Fruit fly (Drosophila melanogaster) whole organism, embryonic: ENCODE results near the gene lgs.

Source experiments
- Atf-2 ChIP-seq: fragments of 200-800 bp; sonication (Bioruptor generic); optimal IDR thresholded peaks from 2 replicates; lab custom pipeline; 2016; ENCODE audit warnings: missing biosample characterization, missing genetic modification characterization
- Atf6 ChIP-seq: fragments of 200-800 bp; sonication (Bioruptor generic); IDR thresholded peaks from 2 replicates; pipeline ENCODE4 v1.3.6; 2022; ENCODE audit warnings: missing biosample characterization, missing genetic modification characterization
- B-H2 ChIP-seq: fragments of 200-800 bp; sonication (Bioruptor generic); optimal IDR thresholded peaks from 2 replicates; lab custom pipeline; 2018; ENCODE audit warnings: missing biosample characterization, mild to moderate bottlenecking, missing genetic modification characterization
- CG1024 ChIP-seq: fragments of 200-800 bp; sonication (Bioruptor generic); IDR thresholded peaks from 2 replicates; pipeline ENCODE4 v1.3.6; 2022; ENCODE audit warnings: missing biosample characterization, missing genetic modification characterization
- CG12155 ChIP-seq: fragments of 200-800 bp; sonication (Bioruptor generic); optimal IDR thresholded peaks from 3 replicates; lab custom pipeline; 2016; ENCODE audit warnings: missing biosample characterization, missing genetic modification characterization
- CG14667 ChIP-seq: fragments of 200-800 bp; sonication (Bioruptor generic); IDR thresholded peaks from 2 replicates; pipeline ENCODE4 v1.3.6; 2022; ENCODE audit warnings: missing biosample characterization, missing genetic modification characterization
- CG14710 ChIP-seq: fragments of 200-800 bp; sonication (Bioruptor generic); optimal IDR thresholded peaks from 3 replicates; lab custom pipeline; 2019; ENCODE audit warnings: missing biosample characterization, mild to moderate bottlenecking, missing genetic modification characterization, moderate library complexity
- CG16813 ChIP-seq: fragments of 200-800 bp; sonication (Bioruptor generic); IDR thresholded peaks from 3 replicates; pipeline ENCODE4 v1.3.6; 2022; ENCODE audit warnings: missing biosample characterization, missing genetic modification characterization; ENCODE audit not compliant: partially characterized antibody
- CG17912 ChIP-seq: fragments of 200-800 bp; sonication (Bioruptor generic); optimal IDR thresholded peaks from 2 replicates; lab custom pipeline; 2018; ENCODE audit warnings: missing biosample characterization, mild to moderate bottlenecking, missing genetic modification characterization
- CG18262 ChIP-seq: fragments of 200-800 bp; optimal IDR thresholded peaks from 3 replicates; lab custom pipeline; 2019; ENCODE audit warnings: missing biosample characterization, mild to moderate bottlenecking, missing genetic modification characterization, moderate library complexity
- CG2199 ChIP-seq: fragments of 200-800 bp; sonication (Bioruptor generic); IDR thresholded peaks from 3 replicates; pipeline ENCODE4 v1.3.6; 2022; ENCODE audit warnings: missing biosample characterization, missing genetic modification characterization
- CG30020 ChIP-seq: fragments of 200-800 bp; optimal IDR thresholded peaks from 2 replicates; lab custom pipeline; 2019; ENCODE audit warnings: missing biosample characterization, mild to moderate bottlenecking, missing genetic modification characterization, moderate library complexity
- CG3163 ChIP-seq: fragments of 200-800 bp; sonication (Bioruptor generic); optimal IDR thresholded peaks from 3 replicates; lab custom pipeline; 2016; ENCODE audit warnings: missing biosample characterization, missing genetic modification characterization
- CG3407 ChIP-seq: fragments of 200-800 bp; sonication (Bioruptor generic); optimal IDR thresholded peaks from 2 replicates; lab custom pipeline; 2018; ENCODE audit warnings: missing biosample characterization, mild to moderate bottlenecking, missing genetic modification characterization
- CG34376 ChIP-seq: fragments of 200-800 bp; sonication (Bioruptor generic); optimal IDR thresholded peaks from 2 replicates; lab custom pipeline; 2018; ENCODE audit warnings: missing biosample characterization, mild to moderate bottlenecking, missing genetic modification characterization
- CG3838 ChIP-seq: fragments of 200-800 bp; sonication (Bioruptor generic); optimal IDR thresholded peaks from 3 replicates; lab custom pipeline; 2016; ENCODE audit warnings: missing biosample characterization, missing genetic modification characterization
- CG3847 ChIP-seq: fragments of 200-800 bp; sonication (Bioruptor generic); IDR thresholded peaks from 2 replicates; pipeline ENCODE4 v1.3.6; 2022; ENCODE audit warnings: missing biosample characterization, missing genetic modification characterization
- CG42726 ChIP-seq: fragments of 200-800 bp; sonication (Bioruptor generic); IDR thresholded peaks from 2 replicates; pipeline ENCODE4 v1.3.6; 2022; ENCODE audit warnings: missing biosample characterization, missing genetic modification characterization; ENCODE audit not compliant: partially characterized antibody
- CG4328 ChIP-seq: fragments of 200-800 bp; sonication (Bioruptor generic); optimal IDR thresholded peaks from 3 replicates; lab custom pipeline; 2017; ENCODE audit warnings: missing biosample characterization, missing genetic modification reagents, missing genetic modification characterization
- CG5180 ChIP-seq: fragments of 200-800 bp; sonication (Bioruptor generic); optimal IDR thresholded peaks from 3 replicates; lab custom pipeline; 2017; ENCODE audit warnings: missing biosample characterization, missing genetic modification characterization, mild to moderate bottlenecking, moderate library complexity, missing genetic modification reagents
- CG6791 ChIP-seq: fragments of 200-800 bp; sonication (Bioruptor generic); IDR thresholded peaks from 3 replicates; pipeline ENCODE4 v1.3.6; 2022; ENCODE audit warnings: missing biosample characterization, missing genetic modification characterization; ENCODE audit not compliant: partially characterized antibody
- CG9609 ChIP-seq: fragments of 200-800 bp; sonication (Bioruptor generic); optimal IDR thresholded peaks from 3 replicates; lab custom pipeline; 2016; ENCODE audit warnings: missing biosample characterization, missing genetic modification characterization
- CG9797 ChIP-seq: fragments of 200-800 bp; sonication (Bioruptor generic); optimal IDR thresholded peaks from 3 replicates; lab custom pipeline; 2018; ENCODE audit warnings: missing biosample characterization, mild to moderate bottlenecking, missing genetic modification characterization
- D19B ChIP-seq: fragments of 200-800 bp; sonication (Bioruptor generic); optimal IDR thresholded peaks from 2 replicates; lab custom pipeline; 2017; ENCODE audit warnings: missing biosample characterization, mild to moderate bottlenecking, missing genetic modification characterization
- Dp ChIP-seq: fragments of 200-800 bp; sonication (Bioruptor generic); optimal IDR thresholded peaks from 2 replicates; lab custom pipeline; 2018; ENCODE audit warnings: missing biosample characterization, mild to moderate bottlenecking, missing genetic modification characterization, moderate library complexity
- Ets97D ChIP-seq: fragments of 200-800 bp; sonication (Bioruptor generic); optimal IDR thresholded peaks from 3 replicates; lab custom pipeline; 2016; ENCODE audit warnings: missing biosample characterization, missing genetic modification characterization
- HLH4C ChIP-seq: fragments of 200-800 bp; sonication (Bioruptor generic); IDR thresholded peaks from 3 replicates; pipeline ENCODE4 v1.3.6; 2022; ENCODE audit warnings: missing biosample characterization, missing genetic modification characterization; ENCODE audit not compliant: partially characterized antibody
- HmgD ChIP-seq: fragments of 200-800 bp; sonication (Bioruptor generic); optimal IDR thresholded peaks from 3 replicates; lab custom pipeline; 2016; ENCODE audit warnings: missing biosample characterization, missing genetic modification characterization
- HmgZ ChIP-seq: fragments of 200-800 bp; sonication (Bioruptor generic); optimal IDR thresholded peaks from 2 replicates; lab custom pipeline; 2018; ENCODE audit warnings: missing biosample characterization, mild to moderate bottlenecking, missing genetic modification characterization
- Kr ChIP-seq: fragments of 200-800 bp; sonication (Bioruptor generic); optimal IDR thresholded peaks from 2 replicates; lab custom pipeline; 2017; ENCODE audit warnings: missing biosample characterization, mild to moderate bottlenecking, missing genetic modification characterization
- Lhr ChIP-seq: fragments of 200-800 bp; sonication (Bioruptor generic); optimal IDR thresholded peaks from 3 replicates; lab custom pipeline; 2017; ENCODE audit warnings: mild to moderate bottlenecking, missing biosample characterization, missing genetic modification reagents, missing genetic modification characterization
- Med ChIP-seq: fragments of 200-800 bp; sonication (Bioruptor generic); peaks from one replicate; lab custom pipeline; 2016; ENCODE audit warnings: missing biosample characterization, missing genetic modification characterization, mild to moderate bottlenecking, inconsistent platforms, moderate library complexity
- NC2β ChIP-seq: fragments of 200-800 bp; sonication (Bioruptor generic); optimal IDR thresholded peaks from 2 replicates; lab custom pipeline; 2016; ENCODE audit warnings: missing biosample characterization, missing genetic modification characterization
- PHDP ChIP-seq: fragments of 200-800 bp; sonication (Bioruptor generic); optimal IDR thresholded peaks from 3 replicates; lab custom pipeline; 2018; ENCODE audit warnings: missing biosample characterization, mild to moderate bottlenecking, missing genetic modification characterization, moderate library complexity
- Scr ChIP-seq: fragments of 200-800 bp; sonication (Bioruptor generic); IDR thresholded peaks from 2 replicates; pipeline ENCODE4 v1.3.6; 2022; ENCODE audit warnings: missing biosample characterization, missing genetic modification characterization; ENCODE audit not compliant: partially characterized antibody
- Sry-β ChIP-seq: fragments of 200-800 bp; sonication (Bioruptor generic); optimal IDR thresholded peaks from 2 replicates; lab custom pipeline; 2018; ENCODE audit warnings: missing biosample characterization, mild to moderate bottlenecking, missing genetic modification characterization, moderate library complexity
- chif ChIP-seq, 2 experiments: fragments of 200-800 bp; sonication (Bioruptor generic); optimal IDR thresholded peaks; 3 replicates each; lab custom pipeline; 2016; ENCODE audit warnings: missing biosample characterization in 2 of 2, missing genetic modification characterization in 2 of 2
- dimm ChIP-seq: fragments of 200-800 bp; sonication (Bioruptor generic); IDR thresholded peaks from 2 replicates; pipeline ENCODE4 v1.3.6; 2022; ENCODE audit warnings: missing biosample characterization, missing genetic modification characterization
- ftz-f1 ChIP-seq: fragments of 200-800 bp; sonication (Bioruptor generic); optimal IDR thresholded peaks from 2 replicates; lab custom pipeline; 2016; ENCODE audit warnings: missing biosample characterization, missing genetic modification characterization
- hth ChIP-seq: fragments of >200 bp; optimal IDR thresholded peaks from 2 replicates; lab custom pipeline; 2017; ENCODE audit warnings: inconsistent platforms
- lab ChIP-seq: fragments of 200-800 bp; sonication (Bioruptor generic); optimal IDR thresholded peaks from 3 replicates; lab custom pipeline; 2017; ENCODE audit warnings: missing biosample characterization, missing genetic modification characterization, mild to moderate bottlenecking, moderate library complexity, missing genetic modification reagents
- nerfin-1 ChIP-seq: fragments of 200-800 bp; sonication (Bioruptor generic); optimal IDR thresholded peaks from 3 replicates; lab custom pipeline; 2019; ENCODE audit warnings: missing biosample characterization, mild to moderate bottlenecking, missing genetic modification characterization, moderate library complexity
- nom ChIP-seq: fragments of 200-800 bp; sonication (Bioruptor generic); optimal IDR thresholded peaks from 2 replicates; lab custom pipeline; 2017; ENCODE audit warnings: missing biosample characterization, missing genetic modification characterization, mild to moderate bottlenecking, moderate library complexity, missing genetic modification reagents
- oc ChIP-seq: fragments of 200-800 bp; sonication (Bioruptor generic); optimal IDR thresholded peaks from 2 replicates; lab custom pipeline; 2018; ENCODE audit warnings: missing biosample characterization, mild to moderate bottlenecking, missing genetic modification characterization, moderate library complexity
- psq ChIP-seq: fragments of 200-800 bp; sonication (Bioruptor generic); optimal IDR thresholded peaks from 2 replicates; lab custom pipeline; 2017; ENCODE audit warnings: missing biosample characterization, missing genetic modification characterization
- run ChIP-seq: fragments of 200-800 bp; sonication (Bioruptor generic); optimal IDR thresholded peaks from 3 replicates; lab custom pipeline; 2018; ENCODE audit warnings: missing biosample characterization, mild to moderate bottlenecking, missing genetic modification characterization
- scrt ChIP-seq: fragments of 200-800 bp; sonication (Bioruptor generic); optimal IDR thresholded peaks from 2 replicates; lab custom pipeline; 2018; ENCODE audit warnings: missing biosample characterization, mild to moderate bottlenecking, missing genetic modification characterization, moderate library complexity
- tna ChIP-seq: fragments of 200-800 bp; sonication (Bioruptor generic); IDR thresholded peaks from 2 replicates; pipeline ENCODE4 v1.3.6; 2022; ENCODE audit warnings: missing biosample characterization, missing genetic modification characterization; ENCODE audit not compliant: partially characterized antibody
- tup ChIP-seq: fragments of 200-800 bp; sonication (Bioruptor generic); optimal IDR thresholded peaks from 2 replicates; lab custom pipeline; 2016; ENCODE audit warnings: missing biosample characterization, mild to moderate bottlenecking, missing genetic modification characterization, moderate library complexity
- wek ChIP-seq: fragments of 200-800 bp; sonication (Bioruptor generic); optimal IDR thresholded peaks from 3 replicates; lab custom pipeline; 2018; ENCODE audit warnings: missing biosample characterization, mild to moderate bottlenecking, missing genetic modification characterization, moderate library complexity

Gene lgs

DNA sequence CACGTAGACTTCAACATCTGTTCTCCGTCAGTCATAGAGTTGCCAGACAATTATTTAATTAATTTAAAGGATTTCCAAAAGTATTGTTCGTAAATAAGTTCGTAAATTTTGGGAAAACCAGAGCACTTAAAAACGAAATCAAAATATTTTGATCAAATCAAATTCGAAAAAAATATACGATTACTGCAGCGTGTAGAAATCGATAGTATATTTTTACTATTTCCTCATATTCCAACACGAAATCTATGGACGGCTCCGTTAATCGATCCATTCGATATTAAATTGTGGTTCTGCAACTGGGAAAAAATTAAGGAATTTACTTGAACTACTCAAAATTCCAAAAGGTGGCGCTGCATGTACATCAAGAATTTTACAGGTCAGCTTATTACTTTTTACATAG is 42.7 kb upstream of the lgs start (continued):
- TF ChIP-seq CG9609 (GFP tag; lab: Kevin White, UChicago) (peak; percentile 60), CG42726 (GFP tag; lab: Robert Waterston, UW) (peak; percentile 95; the same call in 1 of the 2 replicates), dimm (GFP tag; lab: Robert Waterston, UW) (no peak), run (tag; lab: Kevin White, UChicago) (no peak), CG14667 (no peak), CG4328 (GFP tag; lab: Kevin White, UChicago) (no peak), CG34376 (peak; percentile 20), nom (peak; percentile 17), HLH4C (GFP tag; lab: Robert Waterston, UW) (peak; percentile 94), Scr (GFP tag; lab: Robert Waterston, UW) (peak; percentile 92), CG14710 (tag; lab: Kevin White, UChicago) (peak; percentile 71), D19B (GFP tag; lab: Kevin White, UChicago) (no peak), Lhr (GFP tag; lab: Kevin White, UChicago) (peak; percentile 97), CG17912 (GFP tag; lab: Kevin White, UChicago) (no peak), HmgD (GFP tag; lab: Kevin White, UChicago) (peak; percentile 83), PHDP (tag; lab: Kevin White, UChicago) (peak; percentile 50), CG6791 (GFP tag; lab: Robert Waterston, UW) (peak; percentile 97), tna (GFP tag; lab: Robert Waterston, UW) (peak; percentile 92), Atf6 (GFP tag; lab: Robert Waterston, UW) (0 out of 2 replicates have a peak, but pooled peaks have one; percentile 10), lab (GFP tag; lab: Kevin White, UChicago) (no peak), CG5180 (no peak), CG1024 (no peak), tup (GFP tag; lab: Kevin White, UChicago) (no peak), Med (GFP tag; lab: Kevin White, UChicago) (peak; percentile 91), hth (no peak), ftz-f1 (no peak), CG9797 (GFP tag; lab: Kevin White, UChicago) (no peak), CG2199 (GFP tag; lab: Robert Waterston, UW) (peak; percentile 99), Kr (GFP tag; lab: Kevin White, UChicago) (no peak), Ets97D (GFP tag; lab: Kevin White, UChicago) (peak; percentile 95), CG16813 (GFP tag; lab: Robert Waterston, UW) (peak; percentile 94), CG3838 (GFP tag; lab: Kevin White, UChicago) (no peak), Sry-β (GFP tag; lab: Kevin White, UChicago) (no peak), Atf-2 (GFP tag; lab: Kevin White, UChicago) (no peak), scrt (no peak), oc (no peak), CG12155 (peak; percentile 41), HmgZ (tag; lab: Kevin White, UChicago) (peak; percentile 90), CG30020 (peak; percentile 71), wek (GFP tag; lab: Kevin White, UChicago) (no peak), CG3407 (GFP tag; lab: Kevin White, UChicago) (no peak), B-H2 (peak; percentile 68), CG18262 (tag; lab: Kevin White, UChicago) (peak; percentile 47), psq (GFP tag; lab: Kevin White, UChicago) (no peak), CG3163 (GFP tag; lab: Kevin White, UChicago) (peak; percentile 59), NC2β (peak; percentile 21), nerfin-1 (peak; percentile 25), Dp (GFP tag; lab: Kevin White, UChicago) (peak; percentile 81), chif (GFP tag; optimal IDR thresholded peaks at IDR 0.05; lab: Kevin White, UChicago) (peak; percentile 7 to 26), CG3847 (GFP tag; lab: Robert Waterston, UW) (no peak)
